Worm (Caenorhabditis elegans) whole organism, young adult: ENCODE data around the gene F59A1.18.

Experiments
- C17E4.6 ChIP-seq: fragments of 200-800 bp; sonication (Bioruptor generic); IDR thresholded peaks from 2 replicates; pipeline ENCODE4 v1.3.6; 2022; ENCODE audit warnings: missing genetic modification reagents, missing genetic modification characterization, missing compliant biosample characterization
- F33H1.4 ChIP-seq: fragments of 200-800 bp; sonication (Bioruptor generic); IDR thresholded peaks from 2 replicates; pipeline ENCODE4 v1.3.6; 2022; ENCODE audit warnings: missing genetic modification reagents, missing genetic modification characterization, missing compliant biosample characterization
- F52B5.7 ChIP-seq: sonication (generic microtip); optimal IDR thresholded peaks from 2 replicates; lab custom pipeline; 2016; ENCODE audit warnings: mild to moderate bottlenecking, missing genetic modification characterization, missing compliant biosample characterization
- F55B11.4 ChIP-seq: sonication (generic microtip); optimal IDR thresholded peaks from 2 replicates; lab custom pipeline; 2016; ENCODE audit warnings: missing compliant biosample characterization, missing genetic modification characterization, borderline replicate concordance; ENCODE audit not compliant: insufficient read depth
- F57C9.4 ChIP-seq: sonication (generic microtip); optimal IDR thresholded peaks from 2 replicates; lab custom pipeline; 2017; ENCODE audit warnings: mild to moderate bottlenecking, missing genetic modification characterization, missing compliant biosample characterization
- K12H6.12 ChIP-seq: fragments of 200-800 bp; sonication (Bioruptor generic); optimal IDR thresholded peaks from 2 replicates; lab custom pipeline; 2018; ENCODE audit warnings: mild to moderate bottlenecking, missing genetic modification characterization, missing compliant biosample characterization
- Y56A3A.18 ChIP-seq: fragments of 200-800 bp; sonication (Bioruptor generic); IDR thresholded peaks from 2 replicates; pipeline ENCODE4 v1.3.6; 2022; ENCODE audit warnings: missing genetic modification reagents, missing genetic modification characterization, missing compliant biosample characterization
- Y67H2A.10 ChIP-seq: fragments of 200-800 bp; sonication (Bioruptor generic); conservative IDR thresholded peaks from 2 replicates; pipeline ENCODE4 v1.3.6; 2022; ENCODE audit warnings: missing genetic modification reagents, missing genetic modification characterization, missing compliant biosample characterization
- ZK185.1 ChIP-seq: sonication (generic microtip); optimal IDR thresholded peaks from 2 replicates; lab custom pipeline; 2016; ENCODE audit warnings: mild to moderate bottlenecking, missing genetic modification characterization, missing compliant biosample characterization; ENCODE audit not compliant: poor library complexity, severe bottlenecking
- ama-1 ChIP-seq, 3 experiments: fragments of 150-350 bp in 1 of 3; sonication (generic microtip) in 2 of 3; optimal IDR thresholded peaks; 2 replicates each; lab custom pipeline; 2014 to 2018; ENCODE audit warnings: missing biosample characterization in 2 of 3, missing genetic modification characterization in 2 of 3, missing genetic modification reagents in 2 of 3
- aptf-3 ChIP-seq: fragments of 200-800 bp; sonication (Bioruptor generic); IDR thresholded peaks from 2 replicates; pipeline ENCODE4 v1.3.6; 2022; ENCODE audit warnings: missing genetic modification characterization, missing compliant biosample characterization
- athp-1 ChIP-seq: sonication (generic microtip); optimal IDR thresholded peaks from 2 replicates; lab custom pipeline; 2017; ENCODE audit warnings: mild to moderate bottlenecking, missing genetic modification characterization, missing compliant biosample characterization
- attf-3 ChIP-seq: fragments of 200-800 bp; sonication (Bioruptor generic); conservative IDR thresholded peaks from 2 replicates; pipeline ENCODE4 v1.3.6; 2022; ENCODE audit warnings: missing genetic modification reagents, missing genetic modification characterization, missing compliant biosample characterization
- attf-5 ChIP-seq: fragments of 200-800 bp; sonication (Bioruptor generic); optimal IDR thresholded peaks from 2 replicates; lab custom pipeline; 2018; ENCODE audit warnings: mild to moderate bottlenecking, missing genetic modification characterization, missing compliant biosample characterization
- bed-1 ChIP-seq: fragments of 200-800 bp; sonication (Bioruptor generic); IDR thresholded peaks from 2 replicates; pipeline ENCODE4 v1.3.6; 2022; ENCODE audit warnings: missing genetic modification reagents, missing genetic modification characterization, missing compliant biosample characterization
- ceh-27 ChIP-seq: fragments of 200-800 bp; sonication (Bioruptor generic); optimal IDR thresholded peaks from 2 replicates; lab custom pipeline; 2018; ENCODE audit warnings: mild to moderate bottlenecking, missing genetic modification characterization, moderate library complexity, missing compliant biosample characterization
- dox-1 ChIP-seq: fragments of 200-800 bp; sonication (Bioruptor generic); IDR thresholded peaks from 2 replicates; pipeline ENCODE4 v1.3.6; 2022; ENCODE audit warnings: missing genetic modification reagents, missing genetic modification characterization, missing compliant biosample characterization
- dpff-1 ChIP-seq: sonication (generic microtip); optimal IDR thresholded peaks from 2 replicates; lab custom pipeline; 2017; ENCODE audit warnings: mild to moderate bottlenecking, missing genetic modification characterization, missing compliant biosample characterization
- efl-1 ChIP-seq: fragments of 150-350 bp; optimal IDR thresholded peaks from 2 replicates; lab custom pipeline; 2014; ENCODE audit warnings: missing biosample characterization, missing genetic modification reagents, missing genetic modification characterization
- ekl-4 ChIP-seq: fragments of 200-800 bp; sonication (Bioruptor generic); IDR thresholded peaks from 2 replicates; pipeline ENCODE4 v1.3.6; 2022; ENCODE audit warnings: missing genetic modification reagents, missing genetic modification characterization, missing compliant biosample characterization
- gei-17 ChIP-seq: fragments of 200-800 bp; sonication (Bioruptor generic); optimal IDR thresholded peaks from 2 replicates; lab custom pipeline; 2018; ENCODE audit warnings: mild to moderate bottlenecking, missing genetic modification characterization, missing compliant biosample characterization
- hmg-1.2 ChIP-seq: fragments of 200-800 bp; sonication (Bioruptor generic); IDR thresholded peaks from 2 replicates; pipeline ENCODE4 v1.3.6; 2022; ENCODE audit warnings: missing genetic modification reagents, missing genetic modification characterization, missing compliant biosample characterization
- lir-1 ChIP-seq: fragments of 200-800 bp; sonication (Bioruptor generic); conservative IDR thresholded peaks from 2 replicates; pipeline ENCODE4 v1.3.6; 2022; ENCODE audit warnings: missing genetic modification reagents, missing genetic modification characterization, missing compliant biosample characterization
- madf-3 ChIP-seq: fragments of 200-800 bp; sonication (Bioruptor generic); IDR thresholded peaks from 2 replicates; pipeline ENCODE4 v1.3.6; 2022; ENCODE audit warnings: missing genetic modification reagents, missing genetic modification characterization, missing compliant biosample characterization
- mcd-1 ChIP-seq: fragments of 200-800 bp; sonication (Bioruptor generic); IDR thresholded peaks from 2 replicates; pipeline ENCODE4 v1.3.6; 2022; ENCODE audit warnings: missing genetic modification reagents, missing genetic modification characterization, missing compliant biosample characterization
- mes-4 ChIP-seq: sonication (generic microtip); optimal IDR thresholded peaks from 2 replicates; lab custom pipeline; 2016; ENCODE audit warnings: missing genotype, missing genetic modification characterization, missing compliant biosample characterization
- nhr-120 ChIP-seq: fragments of 200-800 bp; sonication (Bioruptor generic); IDR thresholded peaks from 2 replicates; pipeline ENCODE4 v1.3.6; 2022; ENCODE audit warnings: missing genetic modification characterization, missing compliant biosample characterization
- nhr-80 ChIP-seq: sonication (generic microtip); optimal IDR thresholded peaks from 2 replicates; lab custom pipeline; 2016; ENCODE audit warnings: missing genetic modification characterization, missing compliant biosample characterization
- rec-8 ChIP-seq, 2 experiments: sonication (generic microtip); optimal IDR thresholded peaks; 2 replicates each; lab custom pipeline; 2016; ENCODE audit warnings: mild to moderate bottlenecking in 2 of 2, missing genetic modification characterization in 2 of 2, missing genetic modification reagents in 2 of 2, missing genotype in 2 of 2, missing biosample characterization in 1 of 2, missing compliant biosample characterization in 1 of 2, moderate library complexity in 1 of 2
- tbp1 ChIP-seq: fragments of 200-800 bp; sonication (Bioruptor generic); optimal IDR thresholded peaks from 2 replicates; lab custom pipeline; 2018; ENCODE audit warnings: mild to moderate bottlenecking, missing genetic modification characterization, missing compliant biosample characterization
- zfh-2 ChIP-seq: fragments of 200-800 bp; sonication (Bioruptor generic); conservative IDR thresholded peaks from 2 replicates; pipeline ENCODE4 v1.3.6; 2022; ENCODE audit warnings: missing genetic modification reagents, missing genetic modification characterization, missing compliant biosample characterization
- ztf-26 ChIP-seq: sonication (generic microtip); optimal IDR thresholded peaks from 2 replicates; lab custom pipeline; 2017; ENCODE audit warnings: missing genetic modification characterization, missing compliant biosample characterization
- ztf-28 ChIP-seq: fragments of 200-800 bp; sonication (Bioruptor generic); IDR thresholded peaks from 2 replicates; pipeline ENCODE4 v1.3.6; 2022; ENCODE audit warnings: missing genetic modification reagents, missing genetic modification characterization, missing compliant biosample characterization

F59A1.18 gene

DNA sequence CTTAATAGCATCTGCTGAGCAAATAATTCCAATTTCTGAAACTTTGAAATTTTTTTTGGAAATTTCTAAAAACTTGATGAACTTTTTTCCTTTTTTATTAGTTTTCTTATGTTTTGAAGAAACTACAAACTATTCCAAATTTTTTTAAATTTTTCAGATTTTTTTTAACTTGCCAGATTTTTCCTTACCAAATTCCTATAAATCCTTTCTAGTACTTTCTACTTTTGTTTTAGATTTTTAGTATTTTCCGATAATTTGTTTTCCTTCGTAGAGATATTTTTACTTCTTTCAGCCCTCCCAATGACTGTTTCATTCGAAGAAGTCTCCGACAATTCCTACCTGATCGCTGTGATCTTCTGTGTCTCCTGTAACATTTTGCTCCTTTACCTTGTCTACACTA is 31.9 kb upstream of the F59A1.18 start, which contains the start of gene str-77:
TSS of gene str-77 (plus strand) at position 301 of the 400 bp plus-strand sequence.
- TF ChIP-seq F33H1.4 (no peak), gei-17 (no peak), attf-5 (GFP tag; lab: Kevin White, UChicago) (no peak), dpff-1 (tag; lab: Kevin White, UChicago) (no peak), ZK185.1 (tag; lab: Kevin White, UChicago) (no peak), K12H6.12 (no peak), lir-1 (no peak), C17E4.6 (no peak), Y56A3A.18 (GFP tag; lab: Robert Waterston, UW) (no peak), F52B5.7 (tag; lab: Kevin White, UChicago) (no peak), aptf-3 (GFP tag; lab: Robert Waterston, UW) (no peak), ama-1 (optimal IDR thresholded peaks at IDR 0.05; lab: Kevin White, UChicago) (no peak), ama-1 (GFP tag; optimal IDR thresholded peaks at IDR 0.05; lab: Kevin White, UChicago) (no peak), athp-1 (tag; lab: Kevin White, UChicago) (no peak), ceh-27 (GFP tag; lab: Kevin White, UChicago) (no peak), ztf-28 (GFP tag; lab: Robert Waterston, UW) (no peak), rec-8 (tag; optimal IDR thresholded peaks at IDR 0.05; lab: Kevin White, UChicago) (no peak)
- TF ChIP-seq, all 124 proteins: peak for 0

- TF ChIP-seq ama-1 (optimal IDR thresholded peaks at IDR 0.05; lab: Kevin White, UChicago), result no peak
- no peak for TF ChIP-seq ama-1 (GFP tag; optimal IDR thresholded peaks at IDR 0.05; lab: Kevin White, UChicago)
- no peak for TF ChIP-seq bed-1 (GFP tag; lab: Robert Waterston, UW)
- peak; percentile 76 for TF ChIP-seq nhr-80 (tag; lab: Kevin White, UChicago)
- TF ChIP-seq dox-1 (GFP tag; lab: Robert Waterston, UW), result no peak
Observed at ce11 chrV:17714330-17714729, 27.6 kb upstream of the F59A1.18 start, which contains the start of gene twk-33. TSS of gene twk-33 (minus strand) at chrV:17714377.

DNA sequence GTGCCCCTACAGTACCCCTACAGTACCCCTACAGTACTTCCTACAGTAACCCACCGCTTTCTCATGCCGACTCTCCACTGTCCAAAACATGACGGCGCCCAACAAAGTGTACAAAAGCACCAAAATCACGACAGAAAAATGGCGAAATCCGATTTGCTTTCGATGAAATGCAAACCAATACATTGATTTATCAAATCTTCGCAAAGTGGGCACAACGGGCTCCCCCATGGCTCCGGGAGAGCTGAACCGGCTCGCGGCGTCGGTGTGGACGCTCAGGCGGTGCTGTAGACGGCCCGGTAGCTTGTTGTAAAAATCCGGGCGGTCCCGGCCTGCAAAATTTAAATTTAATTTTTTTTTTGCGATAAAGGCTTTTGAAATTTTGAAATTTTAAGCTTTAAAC is 25.6 kb upstream of the F59A1.18 start:
- TF ChIP-seq nhr-120 (GFP tag; lab: Robert Waterston, UW) (0 out of 2 replicates have a peak, but pooled peaks have one; percentile 44), madf-3 (GFP tag; lab: Robert Waterston, UW) (no peak), zfh-2 (GFP tag; lab: Robert Waterston, UW) (peak; percentile 68)

ce11 chrV:17707022-17707421 is 20.3 kb upstream of the F59A1.18 start, which contains the start of gene srh-31:
TSS of gene srh-31 (plus strand) at chrV:17707322.
- TF ChIP-seq ztf-28 (GFP tag; lab: Robert Waterston, UW), result no peak
- TF ChIP-seq dpff-1 (tag; lab: Kevin White, UChicago), result no peak
- no peak for TF ChIP-seq nhr-80 (tag; lab: Kevin White, UChicago)
- TF ChIP-seq mes-4 (tag; lab: Kevin White, UChicago), result no peak
- no peak for TF ChIP-seq Y67H2A.10
- TF ChIP-seq efl-1 (GFP tag; lab: Kevin White, UChicago), result no peak
- TF ChIP-seq, all 124 proteins: peak for 0

DNA sequence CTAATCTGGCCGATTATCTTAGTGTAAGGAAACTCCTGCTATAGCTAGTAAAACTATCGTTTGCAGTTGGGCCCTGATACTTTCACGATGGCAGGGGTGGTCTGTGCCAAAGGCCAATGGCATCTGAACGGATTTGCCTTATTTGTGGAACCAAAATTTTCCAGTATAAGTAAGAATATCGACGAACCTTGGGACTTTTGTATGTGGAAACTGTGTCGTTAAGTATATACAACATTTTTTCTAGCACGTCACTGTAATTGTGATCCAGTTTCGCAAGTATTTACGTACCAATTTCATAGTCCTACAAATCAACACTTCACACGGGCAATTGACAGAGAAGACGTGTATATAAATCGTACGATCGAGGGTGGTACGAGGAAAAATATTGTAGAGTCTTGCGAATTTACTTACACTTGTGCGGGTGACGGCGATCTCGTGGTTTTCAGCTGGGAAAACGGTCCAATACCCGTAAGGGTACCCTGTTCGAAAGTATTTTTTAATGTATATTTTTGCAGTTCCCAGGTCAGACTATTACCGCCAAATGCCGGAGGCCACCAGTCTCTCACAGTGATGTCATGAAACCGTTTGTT is 19.6 kb upstream of the F59A1.18 start:
- TF ChIP-seq mes-4 (tag; lab: Kevin White, UChicago), result no peak
- TF ChIP-seq mcd-1 (GFP tag; lab: Robert Waterston, UW), result no peak
- TF ChIP-seq zfh-2 (GFP tag; lab: Robert Waterston, UW), result no peak

- TF ChIP-seq F55B11.4, result no peak
- no peak for TF ChIP-seq ekl-4 (GFP tag; lab: Robert Waterston, UW)
- TF ChIP-seq F57C9.4 (tag; lab: Kevin White, UChicago), result no peak
- no peak for TF ChIP-seq attf-3
- TF ChIP-seq ztf-26 (tag; lab: Kevin White, UChicago), result no peak
- TF ChIP-seq hmg-1.2 (GFP tag; lab: Robert Waterston, UW), result no peak
- no peak for TF ChIP-seq gei-17
- TF ChIP-seq ztf-28 (GFP tag; lab: Robert Waterston, UW), result no peak
- no peak for TF ChIP-seq tbp1 (GFP tag; lab: Kevin White, UChicago)
Observed at ce11 chrV:17705814-17706213, 19.1 kb upstream of the F59A1.18 start, which contains the start of gene W06D12.6. TSS of gene W06D12.6 (plus strand) at chrV:17706114.
